Fruit fly (Drosophila melanogaster) Kc167 (cell line): Measurements from ENCODE around the gene Cp15.

Source experiments
- Myc ChIP-seq: fragments of >200 bp; optimal IDR thresholded peaks from 2 replicates; lab custom pipeline; 2017; ENCODE audit warnings: missing external identifiers
- h ChIP-seq: fragments of >200 bp; optimal IDR thresholded peaks from 3 replicates; lab custom pipeline; 2018; ENCODE audit warnings: missing external identifiers
- insv ChIP-seq: fragments of >200 bp; optimal IDR thresholded peaks from 3 replicates; lab custom pipeline; 2018; ENCODE audit warnings: missing external identifiers
- psq ChIP-seq: fragments of >200 bp; optimal IDR thresholded peaks from 2 replicates; lab custom pipeline; 2017; ENCODE audit warnings: missing external identifiers
- ttk ChIP-seq: sonication (Bioruptor generic); optimal IDR thresholded peaks from 2 replicates; lab custom pipeline; 2017; ENCODE audit warnings: missing external identifiers

DNA sequence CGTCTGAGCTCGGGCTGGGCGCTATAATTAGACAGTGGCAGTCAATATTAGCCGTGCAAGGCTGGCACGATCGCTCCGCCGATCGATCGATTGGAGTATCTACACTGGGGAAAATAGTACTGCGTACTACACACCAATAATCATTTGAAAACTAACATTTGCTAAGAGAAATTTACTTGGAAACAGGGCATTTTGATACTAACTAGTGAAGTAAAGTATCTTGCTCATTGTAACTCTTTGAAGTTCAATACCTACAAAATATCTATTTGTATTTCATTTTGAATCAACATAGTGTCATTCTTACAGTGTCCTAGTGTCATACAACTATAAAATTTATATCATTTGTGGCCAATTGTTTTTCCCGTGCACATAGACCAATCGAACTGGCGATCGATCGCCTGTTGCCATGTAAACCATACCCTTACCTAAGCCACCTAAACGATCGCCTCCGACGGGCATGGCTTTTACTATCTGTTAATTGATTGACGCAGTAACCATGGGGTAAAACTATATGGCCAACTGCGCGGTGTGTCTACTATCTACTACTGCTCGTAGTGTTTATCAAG lies 27.6 kb upstream of the Cp15 start:
- TF ChIP-seq h (lab: Kevin White, UChicago): no peak
- no peak for TF ChIP-seq insv
- TF ChIP-seq psq (lab: Kevin White, UChicago): no peak
- TF ChIP-seq ttk (lab: Kevin White, UChicago): no peak
- TF ChIP-seq Myc (lab: Kevin White, UChicago): no peak
